Fruit fly (Drosophila melanogaster): ENCODE data around the gene bgm.

- no peak for TF ChIP-seq pan (optimal IDR thresholded peaks at IDR 0.05)
- TF ChIP-seq psq (optimal IDR thresholded peaks at IDR 0.05) = no peak
- TF ChIP-seq usp (GFP tag; optimal IDR thresholded peaks at IDR 0.05) = no peak
- no peak for TF ChIP-seq CG8478 (optimal IDR thresholded peaks at IDR 0.05)
- TF ChIP-seq EcR (GFP tag; optimal IDR thresholded peaks at IDR 0.05) = no peak
- no peak for TF ChIP-seq Dll (optimal IDR thresholded peaks at IDR 0.05)
Observed at dm6 chr2L:14012304-14013054, at the start of gene bgm.
